Worm (Caenorhabditis elegans) whole organism, L4 larva: ENCODE data around the gene bath-23.

Experiments used
- F10B5.3 ChIP-seq: sonication (generic microtip); optimal IDR thresholded peaks from 2 replicates; lab custom pipeline; 2016; ENCODE audit warnings: mild to moderate bottlenecking, missing genetic modification characterization, missing compliant biosample characterization
- F37D6.2 ChIP-seq: sonication (generic microtip); optimal IDR thresholded peaks from 2 replicates; lab custom pipeline; 2016; ENCODE audit warnings: mild to moderate bottlenecking, missing genetic modification characterization, missing compliant biosample characterization
- F44E2.7 ChIP-seq: fragments of 200-800 bp; sonication (Bioruptor generic); IDR thresholded peaks from 2 replicates; pipeline ENCODE4 v2.1.2; 2022; ENCODE audit warnings: missing genetic modification characterization, missing compliant biosample characterization
- Y75B8A.6 ChIP-seq: fragments of 200-800 bp; sonication (Bioruptor generic); IDR thresholded peaks from 2 replicates; pipeline ENCODE4 v1.3.6; 2022; ENCODE audit warnings: missing genetic modification reagents, missing genetic modification characterization, missing compliant biosample characterization
- ama-1 ChIP-seq: fragments of 150-350 bp; optimal IDR thresholded peaks from 2 replicates; lab custom pipeline; 2014; ENCODE audit warnings: inconsistent platforms, mixed read lengths
- arid-1 ChIP-seq: fragments of 200-800 bp; sonication (Bioruptor generic); conservative IDR thresholded peaks from 2 replicates; pipeline ENCODE4 v1.3.6; 2022; ENCODE audit warnings: missing genetic modification reagents, missing genetic modification characterization, missing compliant biosample characterization
- ceh-20 ChIP-seq: fragments of 200-800 bp; sonication (Bioruptor generic); IDR thresholded peaks from 2 replicates; pipeline ENCODE4 v1.3.6; 2022; ENCODE audit warnings: missing genetic modification reagents, missing genetic modification characterization, missing compliant biosample characterization
- ceh-28 ChIP-seq: fragments of 150-350 bp; optimal IDR thresholded peaks from 2 replicates; lab custom pipeline; 2014; ENCODE audit warnings: missing biosample characterization, missing genetic modification reagents, missing genetic modification characterization
- ceh-44 ChIP-seq: fragments of 200-800 bp; sonication (Bioruptor generic); IDR thresholded peaks from 2 replicates; pipeline ENCODE4 v1.3.6; 2022; ENCODE audit warnings: missing genetic modification reagents, missing genetic modification characterization, missing compliant biosample characterization
- cey-2 ChIP-seq: sonication (generic microtip); optimal IDR thresholded peaks from 3 replicates; lab custom pipeline; 2017; ENCODE audit warnings: missing genetic modification characterization, mild to moderate bottlenecking, missing compliant biosample characterization, antibody characterized with exemption, borderline replicate concordance; ENCODE audit not compliant: insufficient read depth
- ctbp-1 ChIP-seq: fragments of 200-800 bp; sonication (Bioruptor generic); IDR thresholded peaks from 2 replicates; pipeline ENCODE4 v1.3.6; 2022; ENCODE audit warnings: missing genetic modification reagents, missing genetic modification characterization, missing compliant biosample characterization
- dmd-6 ChIP-seq: fragments of 200-800 bp; sonication (Bioruptor generic); IDR thresholded peaks from 2 replicates; pipeline ENCODE4 v1.3.6; 2022; ENCODE audit warnings: missing genetic modification reagents, missing genetic modification characterization, missing compliant biosample characterization
- duxl-1 ChIP-seq: sonication (generic microtip); optimal IDR thresholded peaks from 2 replicates; lab custom pipeline; 2016; ENCODE audit warnings: mild to moderate bottlenecking, missing genetic modification characterization, moderate library complexity, missing compliant biosample characterization; ENCODE audit not compliant: poor library complexity
- gei-8 ChIP-seq: fragments of 200-800 bp; sonication (Bioruptor generic); optimal IDR thresholded peaks from 2 replicates; lab custom pipeline; 2018; ENCODE audit warnings: mild to moderate bottlenecking, missing genetic modification characterization, missing compliant biosample characterization
- hif-1 ChIP-seq, 2 experiments: sonication (generic microtip); optimal IDR thresholded peaks; 2 replicates each; lab custom pipeline; 2016 to 2017; ENCODE audit warnings: missing compliant biosample characterization in 2 of 2, missing genetic modification characterization in 2 of 2, missing genetic modification reagents in 2 of 2, missing genotype in 2 of 2, mild to moderate bottlenecking in 1 of 2
- jun-1 ChIP-seq: fragments of 150-350 bp; optimal IDR thresholded peaks from 2 replicates; lab custom pipeline; 2014; ENCODE audit warnings: missing biosample characterization, missing genetic modification reagents, missing genetic modification characterization
- lin-29 ChIP-seq: fragments of 200-800 bp; sonication (Bioruptor generic); IDR thresholded peaks from 2 replicates; pipeline ENCODE4 v1.3.6; 2022; ENCODE audit warnings: missing genetic modification reagents, missing genetic modification characterization, missing compliant biosample characterization
- lin-38 ChIP-seq: fragments of 200-800 bp; sonication (Bioruptor generic); IDR thresholded peaks from 2 replicates; pipeline ENCODE4 v1.3.6; 2022; ENCODE audit warnings: missing genetic modification reagents, missing genetic modification characterization, missing compliant biosample characterization
- lir-3 ChIP-seq: sonication (generic microtip); optimal IDR thresholded peaks from 2 replicates; lab custom pipeline; 2016; ENCODE audit warnings: mild to moderate bottlenecking, missing genetic modification characterization, missing compliant biosample characterization
- lsy-2 ChIP-seq, 2 experiments: fragments of 150-350 bp in 1 of 2; sonication (generic microtip) in 1 of 2; optimal IDR thresholded peaks; 2 replicates each; lab custom pipeline; 2014 to 2017; ENCODE audit warnings: missing biosample characterization in 2 of 2, missing genetic modification characterization in 2 of 2
- madf-5 ChIP-seq, 2 experiments: fragments of 200-800 bp; sonication (Bioruptor generic); IDR thresholded peaks; 2 replicates each; pipeline ENCODE4 v1.3.6; 2022; ENCODE audit warnings: missing compliant biosample characterization in 2 of 2, missing genetic modification characterization in 2 of 2
- mep-1 ChIP-seq: fragments of 150-350 bp; sonication (generic microtip); optimal IDR thresholded peaks from 3 replicates; lab custom pipeline; 2014; ENCODE audit warnings: missing biosample characterization, missing genetic modification characterization
- mxl-2 ChIP-seq: fragments of 200-800 bp; sonication (Bioruptor generic); conservative IDR thresholded peaks from 2 replicates; pipeline ENCODE4 v1.3.6; 2022; ENCODE audit warnings: missing genetic modification reagents, missing genetic modification characterization, missing compliant biosample characterization
- nhr-11 ChIP-seq: fragments of 150-350 bp; optimal IDR thresholded peaks from 2 replicates; lab custom pipeline; 2014; ENCODE audit warnings: missing biosample characterization, missing genetic modification characterization
- nhr-25 ChIP-seq: sonication (generic microtip); optimal IDR thresholded peaks from 2 replicates; lab custom pipeline; 2017; ENCODE audit warnings: missing genetic modification characterization, mild to moderate bottlenecking, missing compliant biosample characterization, antibody characterized with exemption, moderate library complexity, borderline replicate concordance; ENCODE audit not compliant: insufficient read depth
- pqm-1 ChIP-seq: sonication (generic microtip); optimal IDR thresholded peaks from 2 replicates; lab custom pipeline; 2017; ENCODE audit warnings: missing biosample characterization, missing genetic modification characterization
- saeg-2 ChIP-seq: fragments of 200-800 bp; sonication (Bioruptor generic); IDR thresholded peaks from 2 replicates; pipeline ENCODE4 v1.3.6; 2022; ENCODE audit warnings: missing genetic modification reagents, missing genetic modification characterization, missing compliant biosample characterization
- sdz-12 ChIP-seq: fragments of 200-800 bp; sonication (Bioruptor generic); optimal IDR thresholded peaks from 2 replicates; lab custom pipeline; 2018; ENCODE audit warnings: mild to moderate bottlenecking, missing genetic modification characterization, missing compliant biosample characterization
- set-16 ChIP-seq: fragments of 200-800 bp; sonication (Bioruptor generic); IDR thresholded peaks from 2 replicates; pipeline ENCODE4 v1.3.6; 2022; ENCODE audit warnings: missing genetic modification reagents, missing genetic modification characterization, missing compliant biosample characterization
- skn-1 ChIP-seq: fragments of 150-350 bp; optimal IDR thresholded peaks from 2 replicates; lab custom pipeline; 2014; ENCODE audit warnings: missing biosample characterization, missing genetic modification characterization
- snpc-1.2 ChIP-seq: fragments of 200-800 bp; sonication (Bioruptor generic); IDR thresholded peaks from 2 replicates; pipeline ENCODE4 v1.3.6; 2022; ENCODE audit warnings: missing genetic modification reagents, missing genetic modification characterization, missing compliant biosample characterization
- spr-1 ChIP-seq: sonication (generic microtip); optimal IDR thresholded peaks from 2 replicates; lab custom pipeline; 2016; ENCODE audit warnings: mild to moderate bottlenecking, missing genetic modification characterization, missing compliant biosample characterization
- vab-7 ChIP-seq: fragments of 200-800 bp; sonication (Bioruptor generic); IDR thresholded peaks from 2 replicates; pipeline ENCODE4 v1.3.6; 2022; ENCODE audit warnings: missing genetic modification reagents, missing genetic modification characterization, missing compliant biosample characterization
- zag-1 ChIP-seq: fragments of 150-350 bp; optimal IDR thresholded peaks from 2 replicates; lab custom pipeline; 2014; ENCODE audit warnings: missing biosample characterization, missing genetic modification characterization
- zip-2 ChIP-seq: fragments of 150-350 bp; optimal IDR thresholded peaks from 2 replicates; lab custom pipeline; 2014; ENCODE audit warnings: missing biosample characterization, missing genetic modification characterization
- ztf-7 ChIP-seq: fragments of 150-350 bp; optimal IDR thresholded peaks from 2 replicates; lab custom pipeline; 2014; ENCODE audit warnings: missing biosample characterization, missing genetic modification characterization

The bath-23 gene

DNA sequence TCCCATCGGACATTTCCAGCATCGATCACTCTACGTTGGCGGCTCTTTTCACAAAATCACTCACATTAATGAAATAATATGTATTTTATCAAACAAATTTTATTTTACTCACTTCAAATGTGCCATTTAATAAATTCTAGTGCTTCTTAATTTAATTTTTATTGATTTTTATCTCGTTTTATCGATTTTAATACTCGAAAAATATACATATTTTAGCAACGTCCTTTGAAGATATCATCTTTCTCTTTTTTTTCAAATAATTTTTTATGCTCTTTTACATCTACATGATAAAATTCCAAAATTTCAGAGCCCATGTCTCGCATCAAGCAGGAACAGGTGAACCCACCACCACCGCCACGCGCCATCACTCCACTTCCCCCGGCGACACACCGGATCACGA lies 12.3 kb upstream of the bath-23 start, which contains the start of the genes lido-14 and bath-27:
Gene lido-14, plus strand, starts transcription at position 301 of the 400 bp plus-strand sequence.
Gene bath-27, plus strand, starts transcription at position 306 of the 400 bp plus-strand sequence.
- TF ChIP-seq nhr-25 (tag; lab: Kevin White, UChicago), result no peak
- TF ChIP-seq zag-1 (tag; lab: Kevin White, UChicago), result no peak
- no peak for TF ChIP-seq madf-5 (GFP tag; IDR thresholded peaks at IDR 0.05; lab: Robert Waterston, UW)
- no peak for TF ChIP-seq sdz-12 (GFP tag; lab: Kevin White, UChicago)
- no peak for TF ChIP-seq duxl-1 (tag; lab: Kevin White, UChicago)
- no peak for TF ChIP-seq ctbp-1
- TF ChIP-seq lir-3 (tag; lab: Kevin White, UChicago), result no peak
- TF ChIP-seq pqm-1, result no peak
- no peak for TF ChIP-seq skn-1 (tag; lab: Kevin White, UChicago)
- TF ChIP-seq ceh-28 (tag; lab: Kevin White, UChicago), result no peak
- TF ChIP-seq jun-1 (tag; lab: Kevin White, UChicago), result no peak
- no peak for TF ChIP-seq mep-1 (tag; lab: Kevin White, UChicago)
- no peak for TF ChIP-seq nhr-11 (tag; lab: Kevin White, UChicago)

DNA sequence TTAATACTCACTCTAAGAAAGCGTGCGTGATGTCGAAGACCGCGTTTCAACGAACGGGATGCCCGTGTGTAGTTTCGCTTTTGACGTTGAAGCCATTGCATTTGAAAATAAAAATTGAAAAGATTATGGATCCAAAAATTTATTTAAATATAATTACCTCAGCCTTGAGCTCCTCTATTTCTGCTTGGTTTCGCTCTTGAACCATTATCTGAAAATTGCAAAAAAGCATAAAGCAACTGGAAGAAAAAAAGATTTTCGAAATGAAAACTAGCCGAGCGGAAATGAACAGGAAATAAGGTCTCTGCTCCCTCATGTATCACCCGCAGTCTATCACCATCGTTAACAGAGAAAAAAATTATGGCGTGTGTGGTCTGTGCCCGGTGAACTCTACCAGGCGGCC lies 4.0 kb upstream of the bath-23 start, which contains the start of gene Y49F6C.6:
Gene Y49F6C.6, minus strand, starts transcription at position 101 of the 400 bp plus-strand sequence.
- TF ChIP-seq snpc-1.2 (GFP tag; lab: Robert Waterston, UW) (no peak), F10B5.3 (tag; lab: Kevin White, UChicago) (no peak), set-16 (GFP tag; lab: Robert Waterston, UW) (no peak), gei-8 (GFP tag; lab: Kevin White, UChicago) (no peak), zip-2 (tag; lab: Kevin White, UChicago) (no peak), lin-29 (GFP tag; lab: Robert Waterston, UW) (no peak), madf-5 (GFP tag; IDR thresholded peaks at IDR 0.05; lab: Robert Waterston, UW) (no peak), F44E2.7 (GFP tag; lab: Robert Waterston, UW) (no peak), arid-1 (GFP tag; lab: Robert Waterston, UW) (no peak), duxl-1 (tag; lab: Kevin White, UChicago) (no peak), ceh-44 (GFP tag; lab: Robert Waterston, UW) (no peak), F37D6.2 (tag; lab: Kevin White, UChicago) (no peak), cey-2 (tag; lab: Kevin White, UChicago) (no peak), mxl-2 (GFP tag; lab: Robert Waterston, UW) (no peak)

DNA sequence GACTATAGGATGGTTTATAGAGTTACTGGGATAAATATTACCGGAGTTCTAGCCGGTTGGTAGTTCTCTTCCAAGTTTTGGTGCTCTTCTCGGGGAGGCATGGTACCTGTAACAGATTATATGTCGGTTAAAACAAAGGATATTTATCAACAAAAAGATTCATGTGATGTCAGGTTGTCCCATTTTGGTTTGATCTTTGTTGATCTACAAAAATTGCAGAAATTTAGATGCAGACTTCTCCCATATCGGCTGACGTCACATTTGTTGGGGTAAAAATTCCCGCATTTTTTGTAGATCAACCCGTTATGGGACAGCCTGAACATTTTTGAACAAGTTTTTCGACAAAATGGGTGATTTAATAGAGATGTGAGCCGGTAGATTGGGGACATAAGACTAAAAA lies 3.0 kb upstream of the bath-23 start, which contains the start of gene Y49F6C.7:
Gene Y49F6C.7, minus strand, starts transcription at position 101 of the 400 bp plus-strand sequence.
- TF ChIP-seq lin-38 (GFP tag; lab: Robert Waterston, UW), result no peak
- TF ChIP-seq lsy-2 (tag; optimal IDR thresholded peaks at IDR 0.05; lab: Kevin White, UChicago), result no peak
- no peak for TF ChIP-seq ztf-7 (tag; lab: Kevin White, UChicago)
- TF ChIP-seq spr-1 (tag; lab: Kevin White, UChicago), result no peak
- no peak for TF ChIP-seq saeg-2 (GFP tag; lab: Robert Waterston, UW)
- TF ChIP-seq ceh-20, result no peak
- TF ChIP-seq vab-7 (GFP tag; lab: Robert Waterston, UW), result no peak
- no peak for TF ChIP-seq ama-1 (lab: Kevin White, UChicago)
- TF ChIP-seq hif-1 (tag; optimal IDR thresholded peaks at IDR 0.05; lab: Kevin White, UChicago), result no peak
- TF ChIP-seq nhr-11 (tag; lab: Kevin White, UChicago), result no peak
- TF ChIP-seq Y75B8A.6 (GFP tag; lab: Robert Waterston, UW), result no peak
- no peak for TF ChIP-seq dmd-6 (GFP tag; lab: Robert Waterston, UW)
- no peak for TF ChIP-seq arid-1 (GFP tag; lab: Robert Waterston, UW)
